Worm (Caenorhabditis elegans): ENCODE data around the gene Y43C5A.7.

DNA sequence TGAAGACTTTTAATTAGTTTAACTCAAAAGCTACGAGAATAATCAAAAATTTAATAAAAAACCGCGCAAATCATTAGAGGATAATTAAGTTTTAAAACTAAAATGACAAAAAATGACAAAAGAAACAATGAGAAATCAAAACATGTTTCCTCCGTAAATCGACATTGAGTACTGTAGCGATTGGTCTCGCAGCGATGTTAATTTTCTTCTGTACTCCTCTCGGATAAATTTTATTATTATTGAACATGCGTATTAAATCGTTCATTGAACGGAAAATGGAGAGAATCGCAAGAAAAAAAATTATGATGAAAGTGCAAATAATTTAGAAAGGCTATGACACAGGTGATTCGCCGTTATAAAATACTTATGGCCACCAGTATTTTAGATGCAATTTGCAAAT lies 8.3 kb downstream of the Y43C5A.7 start:
- TF ChIP-seq odd-2 (tag; optimal IDR thresholded peaks at IDR 0.05) (no peak), ttx-3 (tag; optimal IDR thresholded peaks at IDR 0.05) (no peak)

Measured in whole organism, late embryonic.